Fruit fly (Drosophila melanogaster) whole organism: ENCODE measurements around the gene Or7a.

Source experiments
- CG8478 ChIP-seq: fragments of >200 bp; optimal IDR thresholded peaks from 2 replicates; lab custom pipeline; 2018; ENCODE audit warnings: inconsistent platforms
- Dll ChIP-seq: fragments of >200 bp; optimal IDR thresholded peaks from 2 replicates; lab custom pipeline; 2017
- EcR ChIP-seq, 2 experiments: fragments of >200 bp; optimal IDR thresholded peaks; 2 replicates each; lab custom pipeline; 2017; ENCODE audit warnings: missing biosample characterization in 2 of 2, missing genetic modification characterization in 2 of 2, missing genetic modification reagents in 2 of 2
- pan ChIP-seq: fragments of >200 bp; optimal IDR thresholded peaks from 2 replicates; lab custom pipeline; 2017
- psq ChIP-seq: fragments of >200 bp; optimal IDR thresholded peaks from 2 replicates; lab custom pipeline; 2017
- usp ChIP-seq: fragments of >200 bp; optimal IDR thresholded peaks from 2 replicates; lab custom pipeline; 2017; ENCODE audit warnings: missing biosample characterization, missing genetic modification characterization, mixed read lengths

Gene Or7a

DNA sequence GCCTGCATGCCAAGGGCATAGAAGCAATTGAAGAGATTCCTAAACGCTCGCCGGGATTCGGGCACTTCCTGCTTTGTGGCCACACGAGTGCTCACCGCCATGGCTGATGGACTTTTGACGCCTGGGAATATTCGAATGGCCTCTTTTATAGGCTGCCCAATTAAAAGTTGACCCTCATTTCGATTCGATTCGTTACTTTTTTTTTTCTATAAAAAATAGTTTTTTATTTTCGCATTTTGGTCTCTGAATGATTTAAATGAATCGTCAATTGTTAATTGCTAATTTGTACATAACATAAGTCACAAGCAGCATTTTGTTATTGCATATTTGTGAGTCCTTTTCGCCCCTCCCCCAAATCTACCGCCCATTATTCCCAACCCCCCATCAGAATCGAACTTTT lies at the start of gene Or7a:
Or7a (minus strand) TSS at position 101 of the 400 bp plus-strand sequence.
- TF ChIP-seq CG8478 (lab: Kevin White, UChicago), result no peak
- no peak for TF ChIP-seq usp
- no peak for TF ChIP-seq EcR (GFP tag; optimal IDR thresholded peaks at IDR 0.05; lab: Kevin White, UChicago)

DNA sequence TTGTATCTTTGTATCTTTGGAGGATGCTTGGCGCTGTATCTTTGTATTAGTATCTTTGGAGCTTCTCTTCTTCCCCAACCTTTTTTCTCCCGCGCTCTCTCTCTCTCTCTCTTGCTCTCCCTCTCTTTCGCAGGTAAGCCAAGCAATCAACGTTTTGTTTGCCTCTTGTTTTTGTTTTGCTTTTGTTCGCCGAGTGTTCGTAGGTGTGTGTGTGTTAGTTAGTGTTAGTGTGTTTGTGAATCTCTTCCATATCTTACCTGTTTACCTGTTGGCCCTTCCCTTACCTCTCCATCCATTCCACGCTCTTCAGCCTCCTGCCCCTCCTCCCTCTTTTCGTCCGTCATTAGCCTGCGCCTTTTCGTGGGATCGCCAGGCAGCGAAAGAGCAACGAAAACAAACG lies 48.5 kb upstream of the Or7a start:
- TF ChIP-seq psq (lab: Kevin White, UChicago) (no peak), usp (no peak), CG8478 (lab: Kevin White, UChicago) (no peak), Dll (lab: Kevin White, UChicago) (peak; percentile 53), pan (no peak), EcR (GFP tag; optimal IDR thresholded peaks at IDR 0.05; lab: Kevin White, UChicago) (peak in 1 of 2 experiments; percentile 10)

DNA sequence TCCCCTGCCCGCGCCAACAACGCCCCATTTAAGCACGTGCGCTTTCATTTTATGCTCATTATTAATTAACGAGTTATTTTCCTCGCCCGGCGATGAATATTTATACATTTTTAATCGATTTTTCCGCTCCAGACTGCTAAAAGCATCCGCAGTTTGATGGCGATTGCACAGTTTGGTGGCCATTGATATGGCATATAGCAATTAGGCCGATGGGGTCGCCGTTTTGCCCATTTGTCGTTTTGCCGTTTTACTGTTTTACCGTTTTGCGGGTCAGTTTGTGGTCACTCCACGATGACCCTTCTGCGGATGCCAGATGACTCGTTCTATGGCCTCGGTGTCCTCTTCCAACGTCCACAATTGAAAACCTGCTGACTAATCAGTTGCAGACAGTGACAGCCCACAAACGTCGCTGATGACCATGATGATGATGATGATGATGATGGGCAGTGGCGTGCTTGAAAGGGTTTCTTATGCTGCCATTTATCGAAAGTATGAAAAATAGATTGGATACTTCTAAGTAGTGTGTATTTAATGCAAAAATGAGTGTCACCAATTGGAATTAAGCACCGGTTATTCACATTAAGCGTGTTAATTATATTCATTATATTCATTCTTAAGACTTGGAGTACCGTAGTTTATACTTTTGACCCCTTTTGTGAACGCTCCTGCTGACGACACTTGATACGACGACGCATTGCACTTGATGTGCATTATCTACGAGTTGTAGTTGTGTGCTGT lies 46.4 kb upstream of the Or7a start:
- TF ChIP-seq usp (no peak), CG8478 (lab: Kevin White, UChicago) (no peak), Dll (lab: Kevin White, UChicago) (no peak), pan (no peak), psq (lab: Kevin White, UChicago) (no peak), EcR (GFP tag; optimal IDR thresholded peaks at IDR 0.05; lab: Kevin White, UChicago) (no peak)

DNA sequence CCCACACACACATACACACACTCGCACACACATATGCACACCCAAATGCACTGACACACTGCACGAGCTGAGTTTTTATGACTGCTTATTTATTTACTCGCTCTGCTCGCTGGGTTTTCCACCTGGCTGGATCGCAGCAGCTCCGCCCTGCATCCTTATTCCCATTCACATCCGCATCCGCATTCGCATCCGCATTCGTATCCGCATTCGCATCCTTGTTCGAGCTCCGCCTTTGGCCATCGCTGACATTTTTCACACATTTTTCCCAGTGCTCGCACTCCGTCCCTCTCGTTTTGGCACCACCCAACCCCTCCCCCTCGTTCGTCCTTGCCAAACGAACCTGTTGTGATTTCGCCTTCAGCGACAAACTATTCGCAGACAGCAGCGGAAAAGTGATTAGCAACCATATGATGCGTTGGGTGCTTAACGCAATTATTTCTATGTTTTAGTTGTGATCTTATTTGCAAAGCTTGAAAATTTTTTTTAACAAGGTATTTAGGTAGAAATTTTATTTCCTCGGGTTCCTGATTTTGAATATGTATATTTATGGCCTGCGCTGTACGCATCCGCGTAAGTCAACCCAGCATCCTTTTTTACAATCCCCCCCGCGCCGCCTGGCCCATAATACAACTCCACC lies 45.7 kb upstream of the Or7a start:
- no peak for TF ChIP-seq usp
- TF ChIP-seq pan, result no peak
- TF ChIP-seq EcR (GFP tag; optimal IDR thresholded peaks at IDR 0.05; lab: Kevin White, UChicago), result no peak
- TF ChIP-seq Dll (lab: Kevin White, UChicago), result no peak
- TF ChIP-seq psq (lab: Kevin White, UChicago), result no peak
- no peak for TF ChIP-seq CG8478 (lab: Kevin White, UChicago)

DNA sequence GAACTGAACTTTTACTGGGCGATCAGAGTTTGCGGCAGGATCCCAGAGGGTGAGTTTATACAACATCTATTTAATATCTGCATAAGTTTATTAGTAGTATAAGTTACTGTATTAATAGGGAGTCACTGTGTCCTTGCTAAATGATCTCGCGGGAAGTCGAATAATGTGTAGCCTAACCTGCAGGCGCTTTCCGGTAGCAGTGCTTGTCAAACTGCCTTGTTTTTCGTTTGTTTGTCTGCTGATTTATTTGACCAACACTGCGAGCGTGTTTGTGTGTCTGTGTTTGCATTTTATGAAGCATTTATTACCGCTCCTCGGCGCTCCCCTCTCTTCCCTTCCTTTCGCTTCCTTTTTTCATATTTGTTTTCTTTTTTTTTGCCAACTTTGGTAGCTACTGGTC lies 45.1 kb upstream of the Or7a start:
- TF ChIP-seq EcR (GFP tag; optimal IDR thresholded peaks at IDR 0.05; lab: Kevin White, UChicago), result no peak
- TF ChIP-seq Dll (lab: Kevin White, UChicago), result no peak
- no peak for TF ChIP-seq CG8478 (lab: Kevin White, UChicago)
- no peak for TF ChIP-seq pan
- TF ChIP-seq psq (lab: Kevin White, UChicago), result no peak
- TF ChIP-seq usp, result no peak

DNA sequence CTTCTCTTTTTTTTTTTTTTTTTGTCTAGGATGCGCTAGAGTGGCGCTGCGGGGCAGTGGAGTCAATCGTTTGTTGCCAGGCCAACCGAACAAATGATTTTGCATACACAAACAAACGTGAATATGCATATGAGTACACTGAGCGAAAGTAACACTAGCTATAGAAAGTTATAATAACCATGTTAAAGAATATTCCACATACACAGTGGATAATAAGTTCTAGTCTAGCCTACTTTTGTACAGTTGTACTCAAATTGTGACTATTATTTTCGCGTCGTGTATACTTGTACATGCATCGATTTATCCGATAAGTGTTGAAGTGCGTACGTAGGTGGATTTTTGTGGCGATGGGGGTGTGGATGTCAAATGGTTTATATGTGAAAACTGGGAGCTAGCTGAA lies 41.5 kb upstream of the Or7a start:
- TF ChIP-seq EcR (GFP tag; optimal IDR thresholded peaks at IDR 0.05; lab: Kevin White, UChicago) (no peak), pan (no peak), usp (no peak), psq (lab: Kevin White, UChicago) (no peak), CG8478 (lab: Kevin White, UChicago) (no peak)

DNA sequence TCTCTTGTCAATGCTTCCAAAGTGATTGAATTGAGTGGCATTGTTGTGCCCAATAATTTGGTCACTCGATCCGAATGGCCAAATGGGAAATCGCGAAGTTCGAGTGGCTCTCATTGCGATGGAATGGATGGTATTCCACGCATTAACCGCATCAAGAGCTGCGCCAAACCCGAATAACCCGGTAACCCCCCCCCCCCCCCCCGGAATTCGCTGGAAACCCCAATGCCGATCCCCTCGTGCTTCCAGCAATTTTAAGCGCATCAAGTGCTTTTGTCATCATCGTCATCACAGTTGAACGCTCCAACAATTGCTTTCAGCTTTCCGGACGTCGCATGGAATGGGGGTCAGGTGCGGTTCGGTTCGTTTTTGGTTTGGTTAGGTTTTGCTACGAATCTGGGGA lies 41.1 kb upstream of the Or7a start:
- TF ChIP-seq usp (no peak), psq (lab: Kevin White, UChicago) (no peak), CG8478 (lab: Kevin White, UChicago) (no peak)

DNA sequence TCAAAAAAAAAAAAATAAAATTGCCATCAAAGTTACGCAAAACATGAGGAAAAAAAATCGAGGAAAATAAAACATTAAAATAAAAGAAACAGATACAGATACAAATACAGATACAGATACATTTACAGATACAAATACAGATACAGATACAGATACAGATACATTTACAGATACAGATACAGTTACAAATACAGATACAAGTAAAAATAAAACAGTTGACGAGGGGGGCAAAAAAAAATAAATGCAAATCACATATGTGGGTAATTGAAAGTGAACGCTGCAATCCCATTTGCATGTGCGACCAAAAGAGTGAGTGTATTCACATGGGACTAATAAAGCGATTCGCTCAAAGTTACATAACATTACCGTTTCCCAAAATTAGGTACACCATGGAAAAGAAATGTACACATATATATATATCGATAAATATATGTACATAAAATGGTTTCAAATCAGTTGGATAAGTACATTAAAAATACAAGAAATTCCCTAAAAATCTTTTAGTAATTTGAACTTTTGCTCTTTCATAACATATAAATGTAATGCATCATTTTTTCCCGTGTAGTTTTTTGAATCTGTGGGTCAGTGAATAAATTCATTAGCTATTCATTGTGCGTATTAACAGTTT lies 40.2 kb upstream of the Or7a start:
- TF ChIP-seq Dll (lab: Kevin White, UChicago) (no peak), psq (lab: Kevin White, UChicago) (no peak), CG8478 (lab: Kevin White, UChicago) (no peak), EcR (GFP tag; optimal IDR thresholded peaks at IDR 0.05; lab: Kevin White, UChicago) (no peak), pan (no peak), usp (no peak)

DNA sequence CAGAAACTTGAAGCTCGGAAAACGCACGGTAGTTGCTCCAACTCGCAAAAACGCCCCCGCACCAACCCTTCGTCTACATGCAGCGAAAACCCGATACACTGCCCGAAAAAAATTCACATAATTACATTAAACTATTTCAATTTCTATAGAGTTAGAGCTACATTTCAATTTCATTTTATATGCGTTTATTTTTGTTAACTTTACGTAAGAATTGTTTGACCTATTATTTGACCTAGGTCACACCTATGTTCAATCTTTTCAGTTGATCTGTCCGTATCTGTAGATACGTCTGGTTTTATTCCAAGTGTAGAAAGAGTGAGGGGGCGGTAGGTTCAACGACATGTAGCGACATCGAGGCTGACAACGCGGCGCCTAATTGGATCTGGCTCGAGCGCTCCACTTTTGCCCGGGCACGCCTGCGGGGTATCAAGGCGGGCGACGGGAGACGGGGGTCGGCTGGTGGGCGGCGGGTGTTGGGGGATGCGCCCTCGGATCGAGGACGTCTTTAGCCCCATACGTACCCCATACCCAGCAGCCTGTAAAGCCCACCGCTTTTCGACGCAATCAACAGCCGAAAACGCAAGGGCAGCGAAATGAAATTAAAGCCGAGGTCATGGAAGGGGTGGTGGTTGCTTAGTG lies 37.3 kb upstream of the Or7a start:
- TF ChIP-seq Dll (lab: Kevin White, UChicago) (no peak), CG8478 (lab: Kevin White, UChicago) (no peak), EcR (GFP tag; optimal IDR thresholded peaks at IDR 0.05; lab: Kevin White, UChicago) (no peak), usp (no peak), psq (lab: Kevin White, UChicago) (no peak), pan (no peak)

DNA sequence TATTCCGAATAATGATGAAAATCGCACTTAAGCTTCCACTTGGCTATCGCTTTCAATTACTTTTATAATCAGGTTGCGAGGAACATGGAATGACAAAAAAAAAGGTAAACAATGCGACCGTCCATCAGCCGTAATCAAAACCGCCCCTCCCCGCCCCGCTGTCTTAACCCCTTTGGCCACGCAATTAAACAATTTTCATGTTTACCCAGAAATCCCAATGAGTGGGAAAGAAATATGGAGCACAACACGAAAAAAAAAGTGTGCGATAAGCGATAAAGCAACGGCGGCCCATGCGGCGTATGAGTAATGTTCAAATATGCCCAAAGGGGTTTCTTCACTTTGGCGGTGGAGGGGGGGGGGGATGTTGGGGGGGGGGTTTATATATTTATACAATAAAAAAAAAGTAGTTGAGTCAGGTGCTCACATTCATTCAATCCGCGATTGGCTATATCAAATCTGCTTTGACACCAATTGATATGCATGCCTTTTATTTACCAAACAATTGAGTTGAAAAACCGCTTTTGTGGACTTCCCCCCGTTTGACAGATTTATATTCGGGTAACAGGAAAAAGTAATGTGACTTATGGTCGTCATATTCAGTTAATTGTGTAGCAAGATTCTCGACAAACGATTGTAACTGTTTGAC lies 33.5 kb upstream of the Or7a start:
- TF ChIP-seq CG8478 (lab: Kevin White, UChicago) (no peak), psq (lab: Kevin White, UChicago) (no peak), EcR (GFP tag; optimal IDR thresholded peaks at IDR 0.05; lab: Kevin White, UChicago) (no peak), usp (no peak), pan (no peak), Dll (lab: Kevin White, UChicago) (no peak)

DNA sequence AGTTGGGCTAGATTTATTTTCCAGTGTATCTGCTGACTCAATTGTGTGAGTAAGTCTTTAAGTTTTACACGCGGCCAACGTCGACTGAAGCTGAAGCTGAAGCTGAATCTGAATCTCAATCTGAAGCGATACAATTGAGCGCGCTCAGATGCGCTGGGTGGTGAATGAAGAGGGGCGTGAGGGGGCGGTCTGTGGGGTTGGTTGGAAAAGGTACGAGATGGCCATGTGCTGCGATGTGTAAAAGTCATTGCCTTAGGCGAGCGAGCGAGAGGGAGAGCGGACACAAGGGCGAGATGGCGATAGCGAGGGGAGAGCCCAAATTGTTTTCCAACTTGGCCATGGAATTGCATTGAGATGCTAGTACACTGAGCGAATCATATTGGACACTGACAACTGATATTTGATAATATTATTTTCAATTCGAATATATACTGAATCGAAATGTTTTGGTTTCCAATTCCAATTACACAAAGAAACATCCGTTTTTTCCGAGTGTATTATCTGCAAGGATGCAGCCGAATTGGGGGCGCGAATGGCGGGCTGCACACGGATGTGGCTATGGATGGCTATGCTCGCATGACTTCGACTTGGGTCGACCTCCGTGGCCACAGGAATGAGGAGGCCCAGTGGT lies 31.2 kb upstream of the Or7a start:
- TF ChIP-seq CG8478 (lab: Kevin White, UChicago) (no peak), EcR (GFP tag; optimal IDR thresholded peaks at IDR 0.05; lab: Kevin White, UChicago) (peak in 1 of 2 experiments; percentile 55)
